Worm (Caenorhabditis elegans) whole organism, early embryonic: ENCODE measurements around the gene F54D5.7.
"Not testable (repeated sequence)": the region's sequence is repeated elsewhere in the genome, so short reads cannot be mapped to it uniquely, and the experiment has no call there.

ENCODE experiments used
- B0310.2 ChIP-seq: sonication (generic microtip); optimal IDR thresholded peaks from 2 replicates; lab custom pipeline; 2016; ENCODE audit warnings: mild to moderate bottlenecking, missing genetic modification characterization, missing compliant biosample characterization
- F13C5.2 ChIP-seq: sonication (generic microtip); optimal IDR thresholded peaks from 2 replicates; lab custom pipeline; 2017; ENCODE audit warnings: mild to moderate bottlenecking, missing genetic modification characterization, inconsistent platforms, missing compliant biosample characterization
- aly-1 ChIP-seq: sonication (generic microtip); optimal IDR thresholded peaks from 2 replicates; lab custom pipeline; 2016; ENCODE audit warnings: missing genetic modification characterization, missing compliant biosample characterization
- ama-1 ChIP-seq: fragments of 150-350 bp; optimal IDR thresholded peaks from 2 replicates; lab custom pipeline; 2014
- ceh-13 ChIP-seq: fragments of 200-800 bp; sonication (Bioruptor generic); optimal IDR thresholded peaks from 2 replicates; lab custom pipeline; 2018; ENCODE audit warnings: mild to moderate bottlenecking, missing genetic modification characterization, missing compliant biosample characterization
- ceh-36 ChIP-seq: sonication (generic microtip); optimal IDR thresholded peaks from 2 replicates; lab custom pipeline; 2016; ENCODE audit warnings: missing genetic modification characterization, inconsistent platforms, missing compliant biosample characterization
- ets-7 ChIP-seq: sonication (generic microtip); optimal IDR thresholded peaks from 2 replicates; lab custom pipeline; 2016; ENCODE audit warnings: missing genotype, missing genetic modification characterization, missing compliant biosample characterization
- flt-1 ChIP-seq: fragments of 200-800 bp; sonication (Bioruptor generic); IDR thresholded peaks from 2 replicates; pipeline ENCODE4 v1.3.6; 2022; ENCODE audit warnings: missing genetic modification characterization, missing compliant biosample characterization
- hmbx-1 ChIP-seq: sonication (generic microtip); optimal IDR thresholded peaks from 2 replicates; lab custom pipeline; 2016; ENCODE audit warnings: mild to moderate bottlenecking, missing genetic modification characterization, missing compliant biosample characterization
- hmg-4 ChIP-seq: fragments of 200-800 bp; sonication (Bioruptor generic); optimal IDR thresholded peaks from 2 replicates; lab custom pipeline; 2018; ENCODE audit warnings: mild to moderate bottlenecking, missing genetic modification characterization, missing compliant biosample characterization
- pes-1 ChIP-seq: fragments of 200-800 bp; sonication (Bioruptor generic); IDR thresholded peaks from 2 replicates; pipeline ENCODE4 v1.3.6; 2022; ENCODE audit warnings: missing genetic modification reagents, missing genetic modification characterization, missing compliant biosample characterization
- scrt-1 ChIP-seq: fragments of 200-800 bp; sonication (Bioruptor generic); IDR thresholded peaks from 2 replicates; pipeline ENCODE4 v1.3.6; 2022; ENCODE audit warnings: missing genetic modification characterization, missing compliant biosample characterization
- sea-1 ChIP-seq: fragments of 200-800 bp; sonication (Bioruptor generic); conservative IDR thresholded peaks from 2 replicates; pipeline ENCODE4 v1.3.6; 2022; ENCODE audit warnings: missing genetic modification characterization, missing compliant biosample characterization
- tra-4 ChIP-seq: sonication (generic microtip); optimal IDR thresholded peaks from 2 replicates; lab custom pipeline; 2017; ENCODE audit warnings: missing genetic modification characterization, missing compliant biosample characterization

DNA sequence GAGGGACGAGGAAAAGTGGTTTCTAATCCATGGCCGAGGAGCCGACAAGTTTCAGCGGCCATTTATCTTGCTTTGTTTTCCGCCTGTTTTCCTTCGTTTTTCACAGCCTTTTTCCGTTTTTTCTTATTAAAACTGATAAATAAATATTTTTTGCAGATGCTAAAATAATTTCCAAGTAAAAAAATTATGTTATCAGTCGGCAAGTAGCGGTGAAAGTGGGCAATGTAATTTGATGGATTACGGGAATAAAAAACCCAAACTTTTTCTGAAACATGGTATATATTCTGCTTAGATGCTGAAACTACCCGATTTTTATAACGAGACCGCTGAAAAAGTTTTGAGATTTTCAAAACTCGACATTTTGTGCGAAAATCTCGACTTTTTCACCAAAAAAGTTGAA lies 4.7 kb downstream of the F54D5.7 start, which contains the start of gene dhgd-1:
- not testable (repeated sequence) for TF ChIP-seq ama-1 (lab: Kevin White, UChicago); pes-1 (GFP tag; lab: Robert Waterston, UW); hmg-4 (GFP tag; lab: Kevin White, UChicago); F13C5.2; flt-1; ets-7 (tag; lab: Kevin White, UChicago); sea-1 (GFP tag; lab: Robert Waterston, UW); ceh-36 (tag; lab: Kevin White, UChicago); aly-1; hmbx-1 (tag; lab: Kevin White, UChicago); tra-4 (tag; lab: Kevin White, UChicago); ceh-13; B0310.2 (tag; lab: Kevin White, UChicago); scrt-1 (GFP tag; lab: Robert Waterston, UW)
